Worm (Caenorhabditis elegans) whole organism, young adult: ENCODE results near the gene C02E7.7.

Experiments
- Y53G8AR.9 ChIP-seq: fragments of 200-800 bp; sonication (Bioruptor generic); conservative IDR thresholded peaks from 2 replicates; pipeline ENCODE4 v1.3.6; 2022; ENCODE audit warnings: missing genetic modification reagents, missing genetic modification characterization, missing compliant biosample characterization
- akir-1 ChIP-seq: fragments of 200-800 bp; sonication (Bioruptor generic); optimal IDR thresholded peaks from 2 replicates; lab custom pipeline; 2018; ENCODE audit warnings: mild to moderate bottlenecking, missing genetic modification characterization, moderate library complexity, missing compliant biosample characterization
- dpl-1 ChIP-seq: fragments of 150-350 bp; optimal IDR thresholded peaks from 2 replicates; lab custom pipeline; 2014; ENCODE audit warnings: missing biosample characterization, missing genetic modification reagents, missing genetic modification characterization
- efl-1 ChIP-seq: fragments of 150-350 bp; optimal IDR thresholded peaks from 2 replicates; lab custom pipeline; 2014; ENCODE audit warnings: missing biosample characterization, missing genetic modification reagents, missing genetic modification characterization
- let-607 ChIP-seq, 2 experiments: fragments of 200-800 bp in 1 of 2; sonication (Bioruptor generic) in 1 of 2; sonication (generic microtip) in 1 of 2; optimal IDR thresholded peaks; 2 replicates each; lab custom pipeline; 2016 to 2018; ENCODE audit warnings: mild to moderate bottlenecking in 2 of 2, missing compliant biosample characterization in 2 of 2, missing genetic modification characterization in 2 of 2, moderate library complexity in 2 of 2, missing genotype in 1 of 2
- snpc-4 ChIP-seq, 5 experiments: fragments of 150-350 bp in 1 of 5; sonication (generic microtip) in 4 of 5; optimal IDR thresholded peaks; 2 replicates each; lab custom pipeline; 2014 to 2018; ENCODE audit warnings: missing genetic modification characterization in 5 of 5, missing biosample characterization in 3 of 5, antibody characterized with exemption in 2 of 5, mild to moderate bottlenecking in 2 of 5, missing compliant biosample characterization in 2 of 5, missing genotype in 2 of 5, moderate library complexity in 2 of 5, missing genetic modification reagents in 1 of 5
- ztf-26 ChIP-seq: sonication (generic microtip); optimal IDR thresholded peaks from 2 replicates; lab custom pipeline; 2017; ENCODE audit warnings: missing genetic modification characterization, missing compliant biosample characterization

DNA sequence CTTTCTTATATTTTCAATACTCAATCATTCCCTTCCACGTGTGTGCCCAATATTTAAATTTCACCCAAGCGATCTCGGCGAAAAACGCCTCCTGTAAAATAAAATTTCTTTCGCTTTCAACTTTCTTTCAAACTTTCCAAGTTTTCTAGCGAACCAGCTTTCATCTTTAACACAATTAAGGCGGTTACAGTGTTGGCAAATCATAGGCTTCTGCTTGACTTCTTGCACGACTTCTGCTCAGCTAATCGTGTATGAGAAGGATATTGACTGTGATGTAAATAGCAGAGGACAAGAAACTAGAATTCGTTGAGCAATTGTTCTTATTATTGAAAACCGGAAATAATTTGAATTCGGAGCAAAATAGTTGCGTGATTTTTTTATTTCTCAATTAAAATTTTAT lies 27.1 kb downstream of the C02E7.7 start:
- no peak for TF ChIP-seq akir-1 (GFP tag; lab: Kevin White, UChicago)
- TF ChIP-seq snpc-4 (GFP tag; optimal IDR thresholded peaks at IDR 0.05; lab: Kevin White, UChicago), result no peak
- TF ChIP-seq snpc-4 (tag; optimal IDR thresholded peaks at IDR 0.05; lab: Kevin White, UChicago), result peak in 2 of 4 experiments; percentile 6 to 31
- TF ChIP-seq let-607 (tag; optimal IDR thresholded peaks at IDR 0.05; lab: Kevin White, UChicago), result no peak
- TF ChIP-seq efl-1 (GFP tag; lab: Kevin White, UChicago), result peak; percentile 38
- TF ChIP-seq Y53G8AR.9 (GFP tag; lab: Robert Waterston, UW), result peak; percentile 83
- no peak for TF ChIP-seq dpl-1
- no peak for TF ChIP-seq ztf-26
